Fruit fly (Drosophila melanogaster): Measurements from ENCODE around the gene CG7606.

DNA sequence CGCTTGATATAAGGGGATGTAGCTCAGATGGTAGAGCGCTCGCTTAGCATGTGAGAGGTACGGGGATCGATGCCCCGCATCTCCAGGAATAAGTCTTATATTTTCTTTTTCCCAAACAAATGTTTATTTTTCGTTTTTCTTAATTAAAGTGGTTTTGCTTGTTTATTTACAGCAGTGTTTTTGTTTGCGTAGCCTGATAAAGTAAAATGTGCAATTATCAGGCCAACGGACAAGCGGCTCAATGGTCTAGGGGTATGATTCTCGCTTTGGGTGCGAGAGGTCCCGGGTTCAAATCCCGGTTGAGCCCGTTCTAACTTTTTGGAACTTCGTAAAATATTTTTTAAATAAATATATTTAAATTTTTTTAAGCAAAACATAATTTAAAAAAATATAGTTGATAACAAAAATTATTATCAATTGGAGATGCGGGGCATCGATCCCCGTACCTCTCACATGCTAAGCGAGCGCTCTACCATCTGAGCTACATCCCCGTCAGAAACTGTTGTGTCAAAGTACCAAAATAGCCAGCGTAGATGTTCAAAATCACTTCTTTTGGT lies 23.5 kb downstream of the CG7606 start:
- no peak for TF ChIP-seq tai (GFP tag; optimal IDR thresholded peaks at IDR 0.05)
- TF ChIP-seq Dfd (GFP tag; optimal IDR thresholded peaks at IDR 0.05): no peak
- no peak for TF ChIP-seq Hr78 (GFP tag; optimal IDR thresholded peaks at IDR 0.05)
- TF ChIP-seq usp (GFP tag; optimal IDR thresholded peaks at IDR 0.05): no peak
- TF ChIP-seq OdsH (GFP tag; optimal IDR thresholded peaks at IDR 0.05): no peak
